Worm (Caenorhabditis elegans): ENCODE results near the gene nhr-189.

DNA sequence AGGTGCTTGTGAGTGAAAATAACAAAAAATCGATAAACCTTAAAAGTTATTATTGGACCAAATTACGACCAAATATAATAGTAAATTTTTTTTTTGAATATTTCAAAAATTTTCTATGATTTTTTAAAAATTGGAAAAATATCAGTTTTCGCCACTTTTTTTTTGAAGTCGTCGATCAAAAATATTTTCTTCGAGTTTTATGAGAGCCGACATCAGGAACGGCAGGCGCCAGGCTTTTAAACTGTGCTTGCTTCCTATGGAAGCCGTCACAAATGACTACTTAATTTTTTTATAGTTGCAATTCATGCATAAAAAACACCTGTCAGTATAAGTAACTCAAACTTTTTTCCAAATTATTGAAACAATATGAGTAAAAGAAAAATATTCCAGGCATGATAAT lies 43.4 kb upstream of the nhr-189 start:
- TF ChIP-seq unc-62 (GFP tag; optimal IDR thresholded peaks at IDR 0.05) (no peak), unc-98 (GFP tag; IDR thresholded peaks at IDR 0.05) (no peak), nhr-76 (tag; optimal IDR thresholded peaks at IDR 0.05) (no peak), F16B12.6 (tag; optimal IDR thresholded peaks at IDR 0.05) (no peak), ama-1 (optimal IDR thresholded peaks at IDR 0.05) (no peak), aly-2 (tag; optimal IDR thresholded peaks at IDR 0.05) (no peak), nhr-84 (tag; optimal IDR thresholded peaks at IDR 0.05) (no peak), lin-39 (tag; optimal IDR thresholded peaks at IDR 0.05) (no peak), unc-30 (tag; optimal IDR thresholded peaks at IDR 0.05) (no peak), nhr-28 (tag; optimal IDR thresholded peaks at IDR 0.05) (no peak), lir-3 (tag; optimal IDR thresholded peaks at IDR 0.05; ENCODE audit: poor library complexity) (no peak), blmp-1 (tag; optimal IDR thresholded peaks at IDR 0.05) (no peak), ceh-82 (tag; optimal IDR thresholded peaks at IDR 0.05) (no peak)
